Worm (Caenorhabditis elegans) whole organism, mixed stage, embryonic: ENCODE measurements around the gene F58F12.1.

Source experiments
- ces-1 ChIP-seq: fragments of 150-350 bp; optimal IDR thresholded peaks from 2 replicates; lab custom pipeline; 2014; ENCODE audit warnings: missing biosample characterization, missing genetic modification reagents, missing genetic modification characterization
- mab-5 ChIP-seq: fragments of 150-350 bp; optimal IDR thresholded peaks from 2 replicates; lab custom pipeline; 2014; ENCODE audit warnings: missing biosample characterization, missing genetic modification characterization
- nhr-12 ChIP-seq: fragments of 150-350 bp; optimal IDR thresholded peaks from 2 replicates; lab custom pipeline; 2014; ENCODE audit warnings: missing biosample characterization, missing genetic modification characterization
- unc-62 ChIP-seq: fragments of 150-350 bp; optimal IDR thresholded peaks from 2 replicates; lab custom pipeline; 2014; ENCODE audit warnings: missing biosample characterization, missing genetic modification reagents, missing genetic modification characterization

DNA sequence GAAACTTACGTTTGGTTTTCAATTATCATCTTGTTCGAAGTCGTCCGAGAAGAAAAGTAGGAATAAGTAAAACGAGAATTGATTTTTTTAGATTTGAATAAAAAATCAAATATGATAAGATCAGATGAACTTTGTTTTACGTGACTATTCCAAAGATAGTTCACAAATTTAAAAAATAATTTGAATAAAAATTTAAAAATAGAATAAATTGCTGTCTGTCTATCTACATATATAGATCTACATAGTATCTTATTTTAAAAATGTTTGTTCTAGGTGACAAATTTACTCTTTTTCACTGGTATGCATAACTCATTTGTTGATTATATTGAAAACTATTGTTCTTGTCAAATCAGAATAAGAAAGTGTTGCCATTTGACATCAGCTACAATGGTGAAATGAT is 4.5 kb downstream of the F58F12.1 start, which contains the start of gene F58F12.2:
- TF ChIP-seq nhr-12 (tag; lab: Kevin White, UChicago) (no peak), ces-1 (no peak), unc-62 (GFP tag; lab: Kevin White, UChicago) (no peak), mab-5 (tag; lab: Kevin White, UChicago) (no peak)
